Worm (Caenorhabditis elegans) whole organism, late embryonic: ENCODE results near the gene F59B1.6.

Experiments
- K02D7.2 ChIP-seq: sonication (generic microtip); optimal IDR thresholded peaks from 2 replicates; lab custom pipeline; 2017; ENCODE audit warnings: mild to moderate bottlenecking, missing genetic modification characterization, missing compliant biosample characterization
- ama-1 ChIP-seq: fragments of 150-350 bp; optimal IDR thresholded peaks from 2 replicates; lab custom pipeline; 2014
- ceh-18 ChIP-seq: sonication (generic microtip); optimal IDR thresholded peaks from 2 replicates; lab custom pipeline; 2016; ENCODE audit warnings: missing genetic modification characterization, missing compliant biosample characterization
- ceh-45 ChIP-seq: fragments of 200-800 bp; sonication (Bioruptor generic); IDR thresholded peaks from 2 replicates; pipeline ENCODE4 v1.3.6; 2022; ENCODE audit warnings: missing genetic modification reagents, missing genetic modification characterization, missing compliant biosample characterization
- ceh-48 ChIP-seq: sonication (generic microtip); optimal IDR thresholded peaks from 2 replicates; lab custom pipeline; 2016; ENCODE audit warnings: missing genetic modification characterization, inconsistent platforms, missing compliant biosample characterization
- madf-2 ChIP-seq: sonication (generic microtip); optimal IDR thresholded peaks from 2 replicates; lab custom pipeline; 2017; ENCODE audit warnings: missing genetic modification characterization, missing compliant biosample characterization
- nhr-11 ChIP-seq: fragments of 150-350 bp; optimal IDR thresholded peaks from 2 replicates; lab custom pipeline; 2014; ENCODE audit warnings: missing biosample characterization, missing genetic modification characterization
- pha-2 ChIP-seq: sonication (generic microtip); optimal IDR thresholded peaks from 2 replicates; lab custom pipeline; 2017; ENCODE audit warnings: mild to moderate bottlenecking, missing genetic modification characterization, missing compliant biosample characterization
- pha-4 ChIP-seq: fragments of 150-350 bp; optimal IDR thresholded peaks from 2 replicates; lab custom pipeline; 2018; ENCODE audit warnings: missing biosample characterization, missing genetic modification reagents, missing genetic modification characterization
- pqm-1 ChIP-seq: sonication (generic microtip); optimal IDR thresholded peaks from 2 replicates; lab custom pipeline; 2016; ENCODE audit warnings: missing genetic modification characterization, missing compliant biosample characterization
- rnt-1 ChIP-seq: sonication (generic microtip); optimal IDR thresholded peaks from 2 replicates; lab custom pipeline; 2016; ENCODE audit warnings: missing genetic modification characterization, missing compliant biosample characterization
- sox-2 ChIP-seq: fragments of 200-800 bp; sonication (Bioruptor generic); IDR thresholded peaks from 2 replicates; pipeline ENCODE4 v1.3.6; 2022; ENCODE audit warnings: missing genetic modification reagents, missing genetic modification characterization, missing compliant biosample characterization
- sox-4 ChIP-seq: sonication (generic microtip); optimal IDR thresholded peaks from 2 replicates; lab custom pipeline; 2017; ENCODE audit warnings: mild to moderate bottlenecking, missing genetic modification characterization, inconsistent platforms, missing compliant biosample characterization
- tbx-2 ChIP-seq: sonication (generic microtip); optimal IDR thresholded peaks from 2 replicates; lab custom pipeline; 2016; ENCODE audit warnings: missing genetic modification characterization, missing compliant biosample characterization

DNA sequence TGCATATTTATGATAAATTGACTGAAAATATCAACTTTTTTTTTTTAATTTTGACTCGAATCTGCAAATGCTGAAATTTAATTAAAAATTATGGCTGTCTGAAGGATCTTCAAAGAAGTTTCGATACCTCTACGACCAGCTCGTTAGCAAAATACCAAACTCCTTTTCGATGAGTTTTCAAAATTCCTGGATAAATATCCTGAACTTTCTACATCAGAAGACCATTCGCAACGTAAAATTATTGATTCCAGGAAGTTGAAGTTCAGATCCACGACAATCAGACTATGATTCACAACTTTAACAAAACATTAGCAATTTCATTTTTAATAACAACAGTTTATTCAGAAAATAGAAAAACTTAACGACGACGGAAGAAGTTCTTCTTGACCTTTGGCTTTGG, 46.5 kb downstream of the F59B1.6 start:
- TF ChIP-seq ceh-45 (GFP tag; lab: Robert Waterston, UW) = no peak
- TF ChIP-seq pqm-1 (tag; lab: Kevin White, UChicago) = no peak
- no peak for TF ChIP-seq pha-2 (tag; lab: Kevin White, UChicago)
- TF ChIP-seq sox-2 (GFP tag; lab: Robert Waterston, UW) = no peak
- TF ChIP-seq madf-2 (tag; lab: Kevin White, UChicago) = no peak
- TF ChIP-seq nhr-11 (tag; lab: Kevin White, UChicago) = no peak
- TF ChIP-seq tbx-2 (tag; lab: Kevin White, UChicago) = no peak
- no peak for TF ChIP-seq rnt-1
- TF ChIP-seq K02D7.2 (tag; lab: Kevin White, UChicago) = no peak
- no peak for TF ChIP-seq ama-1 (lab: Kevin White, UChicago)
- TF ChIP-seq sox-4 (tag; lab: Kevin White, UChicago) = no peak
- no peak for TF ChIP-seq ceh-18 (tag; lab: Kevin White, UChicago)
- no peak for TF ChIP-seq ceh-48
- TF ChIP-seq pha-4 (tag; lab: Kevin White, UChicago) = no peak
